Fruit fly (Drosophila melanogaster) whole organism, embryonic: ENCODE results near the gene dpy.
A peak's percentile ranks its signal among the peaks of the same experiment; 100 is the strongest.

Source experiments
- Atf-2 ChIP-seq: fragments of 200-800 bp; sonication (Bioruptor generic); optimal IDR thresholded peaks from 2 replicates; lab custom pipeline; 2016; ENCODE audit warnings: missing biosample characterization, missing genetic modification characterization
- CG10147 ChIP-seq: fragments of 200-800 bp; sonication (Bioruptor generic); optimal IDR thresholded peaks from 2 replicates; lab custom pipeline; 2019; ENCODE audit warnings: missing biosample characterization, mild to moderate bottlenecking, missing genetic modification characterization, moderate library complexity
- CG10209 ChIP-seq: fragments of 200-800 bp; sonication (Bioruptor generic); optimal IDR thresholded peaks from 3 replicates; lab custom pipeline; 2017; ENCODE audit warnings: missing biosample characterization, mild to moderate bottlenecking, missing genetic modification characterization, missing genetic modification reagents
- CG10267 ChIP-seq: fragments of 200-800 bp; sonication (Bioruptor generic); optimal IDR thresholded peaks from 2 replicates; lab custom pipeline; 2018; ENCODE audit warnings: missing biosample characterization, mild to moderate bottlenecking, missing genetic modification characterization, moderate library complexity
- CG10274 ChIP-seq: fragments of 200-800 bp; sonication (Bioruptor generic); optimal IDR thresholded peaks from 3 replicates; lab custom pipeline; 2017; ENCODE audit warnings: missing biosample characterization, mild to moderate bottlenecking, missing genetic modification characterization
- CG10959 ChIP-seq: fragments of 200-800 bp; sonication (Bioruptor generic); IDR thresholded peaks from 2 replicates; pipeline ENCODE4 v1.3.6; 2022; ENCODE audit warnings: missing biosample characterization, missing genetic modification characterization
- CG11695 ChIP-seq: fragments of 200-800 bp; sonication (Bioruptor generic); IDR thresholded peaks from 3 replicates; pipeline ENCODE4 v1.3.6; 2022; ENCODE audit warnings: missing biosample characterization, missing genetic modification characterization
- CG12769 ChIP-seq: fragments of 200-800 bp; sonication (Bioruptor generic); optimal IDR thresholded peaks from 2 replicates; lab custom pipeline; 2019; ENCODE audit warnings: missing biosample characterization, mild to moderate bottlenecking, missing genetic modification characterization, moderate library complexity
- CG14441 ChIP-seq: fragments of 200-800 bp; sonication (Bioruptor generic); IDR thresholded peaks from 2 replicates; pipeline ENCODE4 v1.3.6; 2022; ENCODE audit warnings: missing biosample characterization, missing genetic modification characterization
- CG32767 ChIP-seq: fragments of 200-800 bp; sonication (Bioruptor generic); IDR thresholded peaks from 2 replicates; pipeline ENCODE4 v1.3.6; 2022; ENCODE audit warnings: missing biosample characterization, missing genetic modification characterization
- CG33213 ChIP-seq: fragments of 200-800 bp; sonication (Bioruptor generic); optimal IDR thresholded peaks from 3 replicates; lab custom pipeline; 2016; ENCODE audit warnings: missing biosample characterization, missing genetic modification characterization
- CG3407 ChIP-seq: fragments of 200-800 bp; sonication (Bioruptor generic); optimal IDR thresholded peaks from 2 replicates; lab custom pipeline; 2018; ENCODE audit warnings: missing biosample characterization, mild to moderate bottlenecking, missing genetic modification characterization
- CG34224 ChIP-seq: fragments of 200-800 bp; sonication (Bioruptor generic); IDR thresholded peaks from 3 replicates; pipeline ENCODE4 v1.3.6; 2022; ENCODE audit warnings: missing biosample characterization, missing genetic modification characterization; ENCODE audit not compliant: partially characterized antibody
- CG4404 ChIP-seq: fragments of 200-800 bp; sonication (Bioruptor generic); IDR thresholded peaks from 2 replicates; pipeline ENCODE4 v1.3.6; 2022; ENCODE audit warnings: missing biosample characterization, missing genetic modification characterization
- CG4854 ChIP-seq: fragments of 200-800 bp; sonication (Bioruptor generic); optimal IDR thresholded peaks from 2 replicates; lab custom pipeline; 2016; ENCODE audit warnings: missing biosample characterization, missing genetic modification characterization, inconsistent platforms
- CG5180 ChIP-seq: fragments of 200-800 bp; sonication (Bioruptor generic); optimal IDR thresholded peaks from 3 replicates; lab custom pipeline; 2017; ENCODE audit warnings: missing biosample characterization, missing genetic modification characterization, mild to moderate bottlenecking, moderate library complexity, missing genetic modification reagents
- CG9215 ChIP-seq: fragments of 200-800 bp; sonication (Bioruptor generic); IDR thresholded peaks from 2 replicates; pipeline ENCODE4 v1.3.6; 2022; ENCODE audit warnings: missing biosample characterization, missing genetic modification characterization
- CG9609 ChIP-seq: fragments of 200-800 bp; sonication (Bioruptor generic); optimal IDR thresholded peaks from 3 replicates; lab custom pipeline; 2016; ENCODE audit warnings: missing biosample characterization, missing genetic modification characterization
- Chrac-16 ChIP-seq: fragments of 200-800 bp; sonication (Bioruptor generic); optimal IDR thresholded peaks from 3 replicates; lab custom pipeline; 2016; ENCODE audit warnings: missing biosample characterization, missing genetic modification characterization
- Doc3 ChIP-seq: fragments of 200-800 bp; sonication (Bioruptor generic); IDR thresholded peaks from 3 replicates; pipeline ENCODE4 v1.3.6; 2022; ENCODE audit warnings: missing biosample characterization, missing genetic modification characterization; ENCODE audit not compliant: partially characterized antibody
- Fer2 ChIP-seq: fragments of 200-800 bp; sonication (Bioruptor generic); optimal IDR thresholded peaks from 2 replicates; lab custom pipeline; 2018; ENCODE audit warnings: missing biosample characterization, mild to moderate bottlenecking, missing genetic modification characterization, moderate library complexity
- H2.0 ChIP-seq: fragments of 200-800 bp; sonication (Bioruptor generic); IDR thresholded peaks from 2 replicates; pipeline ENCODE4 v1.3.6; 2022; ENCODE audit warnings: missing biosample characterization, missing genetic modification characterization
- HLH4C ChIP-seq: fragments of 200-800 bp; sonication (Bioruptor generic); IDR thresholded peaks from 3 replicates; pipeline ENCODE4 v1.3.6; 2022; ENCODE audit warnings: missing biosample characterization, missing genetic modification characterization; ENCODE audit not compliant: partially characterized antibody
- Mad ChIP-seq: fragments of 200-800 bp; sonication (Bioruptor generic); optimal IDR thresholded peaks from 2 replicates; lab custom pipeline; 2016; ENCODE audit warnings: missing biosample characterization, missing genetic modification characterization
- Med ChIP-seq: fragments of 200-800 bp; sonication (Bioruptor generic); peaks from one replicate; lab custom pipeline; 2016; ENCODE audit warnings: missing biosample characterization, missing genetic modification characterization, mild to moderate bottlenecking, inconsistent platforms, moderate library complexity
- Opbp ChIP-seq: fragments of 200-800 bp; sonication (Bioruptor generic); IDR thresholded peaks from 3 replicates; pipeline ENCODE4 v1.3.6; 2022; ENCODE audit warnings: missing biosample characterization, missing genetic modification characterization; ENCODE audit not compliant: partially characterized antibody
- Rfx ChIP-seq: fragments of 200-800 bp; sonication (Bioruptor generic); IDR thresholded peaks from 2 replicates; pipeline ENCODE4 v1.3.6; 2022; ENCODE audit warnings: missing biosample characterization, missing genetic modification characterization
- YL-1 ChIP-seq: fragments of 200-800 bp; sonication (Bioruptor generic); optimal IDR thresholded peaks from 3 replicates; lab custom pipeline; 2017; ENCODE audit warnings: missing biosample characterization, mild to moderate bottlenecking, missing genetic modification characterization
- ara ChIP-seq: fragments of 200-800 bp; sonication (Bioruptor generic); IDR thresholded peaks from 2 replicates; pipeline ENCODE4 v1.3.6; 2022; ENCODE audit warnings: missing biosample characterization, missing genetic modification characterization
- cad ChIP-seq: fragments of >200 bp; optimal IDR thresholded peaks from 2 replicates; lab custom pipeline; 2017; ENCODE audit warnings: missing biosample characterization, missing genetic modification characterization
- cato ChIP-seq: fragments of 200-800 bp; sonication (Bioruptor generic); optimal IDR thresholded peaks from 2 replicates; lab custom pipeline; 2016; ENCODE audit warnings: missing biosample characterization, missing genetic modification characterization, borderline replicate concordance
- chinmo ChIP-seq: fragments of 200-800 bp; sonication (Bioruptor generic); IDR thresholded peaks from 4 replicates; pipeline ENCODE4 v1.3.6; 2022; ENCODE audit warnings: missing biosample characterization, missing genetic modification characterization; ENCODE audit not compliant: partially characterized antibody
- crc ChIP-seq: fragments of 200-800 bp; sonication (Bioruptor generic); optimal IDR thresholded peaks from 2 replicates; lab custom pipeline; 2016; ENCODE audit warnings: missing biosample characterization, missing genetic modification characterization
- dysf ChIP-seq: fragments of 200-800 bp; sonication (Bioruptor generic); IDR thresholded peaks from 3 replicates; pipeline ENCODE4 v1.3.6; 2022; ENCODE audit warnings: missing biosample characterization, missing genetic modification characterization
- eyg ChIP-seq: fragments of 200-800 bp; sonication (Bioruptor generic); optimal IDR thresholded peaks from 3 replicates; lab custom pipeline; 2016; ENCODE audit warnings: missing biosample characterization, missing genetic modification characterization
- fd102C ChIP-seq: fragments of 200-800 bp; sonication (Bioruptor generic); optimal IDR thresholded peaks from 2 replicates; lab custom pipeline; 2018; ENCODE audit warnings: missing biosample characterization, mild to moderate bottlenecking, missing genetic modification characterization, moderate library complexity
- fd64A ChIP-seq: fragments of 200-800 bp; sonication (Bioruptor generic); optimal IDR thresholded peaks from 3 replicates; lab custom pipeline; 2018; ENCODE audit warnings: missing biosample characterization, mild to moderate bottlenecking, missing genetic modification characterization
- gem ChIP-seq: fragments of 200-800 bp; sonication (Bioruptor generic); optimal IDR thresholded peaks from 2 replicates; lab custom pipeline; 2019; ENCODE audit warnings: missing biosample characterization, mild to moderate bottlenecking, missing genetic modification characterization, moderate library complexity
- grau ChIP-seq: fragments of 200-800 bp; optimal IDR thresholded peaks from 3 replicates; lab custom pipeline; 2019; ENCODE audit warnings: missing biosample characterization, mild to moderate bottlenecking, missing genetic modification characterization, moderate library complexity
- ind ChIP-seq: fragments of 200-800 bp; sonication (Bioruptor generic); optimal IDR thresholded peaks from 3 replicates; lab custom pipeline; 2016; ENCODE audit warnings: missing biosample characterization, missing genetic modification characterization
- lmd ChIP-seq: fragments of 200-800 bp; sonication (Bioruptor generic); IDR thresholded peaks from 2 replicates; pipeline ENCODE4 v1.3.6; 2022; ENCODE audit warnings: missing biosample characterization, missing genetic modification characterization
- luna ChIP-seq: fragments of 200-800 bp; sonication (Bioruptor generic); optimal IDR thresholded peaks from 2 replicates; lab custom pipeline; 2016; ENCODE audit warnings: missing biosample characterization, missing genetic modification characterization
- pros ChIP-seq: fragments of 200-800 bp; sonication (Bioruptor generic); optimal IDR thresholded peaks from 3 replicates; lab custom pipeline; 2019; ENCODE audit warnings: missing biosample characterization, mild to moderate bottlenecking, missing genetic modification characterization, moderate library complexity
- sens ChIP-seq: fragments of 200-800 bp; sonication (Bioruptor generic); peaks from one replicate; lab custom pipeline; 2016; ENCODE audit warnings: missing biosample characterization, missing genetic modification characterization
- sima ChIP-seq: fragments of 200-800 bp; sonication (Bioruptor generic); optimal IDR thresholded peaks from 2 replicates; lab custom pipeline; 2016; ENCODE audit warnings: missing biosample characterization, missing genetic modification characterization
- sob ChIP-seq: fragments of 200-800 bp; sonication (Bioruptor generic); IDR thresholded peaks from 2 replicates; pipeline ENCODE4 v1.3.6; 2022; ENCODE audit warnings: missing biosample characterization, missing genetic modification characterization
- ssp ChIP-seq: fragments of 200-800 bp; sonication (Bioruptor generic); IDR thresholded peaks from 2 replicates; pipeline ENCODE4 v1.3.6; 2022; ENCODE audit warnings: missing biosample characterization, missing genetic modification characterization
- tap ChIP-seq: fragments of 200-800 bp; optimal IDR thresholded peaks from 3 replicates; lab custom pipeline; 2019; ENCODE audit warnings: missing biosample characterization, mild to moderate bottlenecking, missing genetic modification characterization, moderate library complexity
- twi ChIP-seq: fragments of 200-800 bp; optimal IDR thresholded peaks from 2 replicates; lab custom pipeline; 2019; ENCODE audit warnings: missing biosample characterization, mild to moderate bottlenecking, missing genetic modification characterization, moderate library complexity
- wek ChIP-seq: fragments of 200-800 bp; sonication (Bioruptor generic); optimal IDR thresholded peaks from 3 replicates; lab custom pipeline; 2018; ENCODE audit warnings: missing biosample characterization, mild to moderate bottlenecking, missing genetic modification characterization, moderate library complexity
- zen2 ChIP-seq: fragments of 200-800 bp; sonication (Bioruptor generic); IDR thresholded peaks from 3 replicates; pipeline ENCODE4 v1.3.6; 2022; ENCODE audit warnings: missing biosample characterization, missing genetic modification characterization; ENCODE audit not compliant: partially characterized antibody

dpy gene

DNA sequence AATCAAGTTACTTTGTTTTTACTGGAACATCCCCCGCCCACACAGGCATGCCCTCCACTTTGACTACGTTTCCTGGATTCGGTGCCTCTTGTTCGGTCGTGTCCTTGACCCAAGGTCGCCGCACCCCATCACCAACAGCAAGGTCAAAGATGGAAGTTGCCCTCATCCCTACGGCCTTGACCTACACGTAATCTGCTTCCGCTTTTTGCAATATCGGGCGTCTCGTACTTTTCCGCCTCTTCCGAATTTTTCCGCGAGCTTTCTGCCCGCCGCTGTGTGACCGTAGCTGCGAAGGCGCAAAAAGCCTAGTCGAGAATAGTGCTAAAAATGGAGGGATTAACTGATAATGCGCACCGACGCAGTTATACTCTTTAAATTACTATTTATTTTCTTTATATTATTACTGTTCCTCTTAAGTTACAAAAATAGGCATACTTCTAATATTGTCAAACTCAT, 157.5 kb downstream of the dpy start, which contains the start of gene Gs1l (continued):
- TF ChIP-seq cato (no peak), Atf-2 (GFP tag; lab: Kevin White, UChicago) (no peak), eyg (GFP tag; lab: Kevin White, UChicago) (no peak), Med (peak; percentile 82), Rfx (GFP tag; lab: Robert Waterston, UW) (peak; percentile 71), CG4404 (GFP tag; lab: Robert Waterston, UW) (no peak), CG9215 (GFP tag; lab: Robert Waterston, UW) (no peak), grau (peak; percentile 33), dysf (GFP tag; lab: Robert Waterston, UW) (no peak; the same call in 2 of the 3 replicates), fd64A (GFP tag; lab: Kevin White, UChicago) (no peak), crc (GFP tag; lab: Kevin White, UChicago) (no peak), CG10147 (GFP tag; lab: Kevin White, UChicago) (peak; percentile 24), Opbp (GFP tag; lab: Robert Waterston, UW) (0 out of 3 replicates have a peak, but pooled peaks have one; percentile 11), CG33213 (GFP tag; lab: Kevin White, UChicago) (no peak), ssp (GFP tag; lab: Robert Waterston, UW) (no peak), CG10959 (no peak), CG12769 (tag; lab: Kevin White, UChicago) (no peak), cad (GFP tag; lab: Kevin White, UChicago) (no peak), CG3407 (no peak), chinmo (0 out of 4 replicates have a peak, but pooled peaks have one; percentile 5), CG10267 (tag; lab: Kevin White, UChicago) (peak; percentile 9), Fer2 (tag; lab: Kevin White, UChicago) (no peak), tap (tag; lab: Kevin White, UChicago) (no peak), CG10274 (no peak), CG11695 (GFP tag; lab: Robert Waterston, UW) (no peak), sob (GFP tag; lab: Robert Waterston, UW) (peak; percentile 38; the same call in 1 of the 2 replicates), fd102C (GFP tag; lab: Kevin White, UChicago) (no peak), pros (no peak), HLH4C (GFP tag; lab: Robert Waterston, UW) (no peak), luna (GFP tag; lab: Kevin White, UChicago) (no peak), CG9609 (GFP tag; lab: Kevin White, UChicago) (no peak), zen2 (no peak), CG4854 (GFP tag; lab: Kevin White, UChicago) (no peak), CG10209 (GFP tag; lab: Kevin White, UChicago) (no peak), gem (tag; lab: Kevin White, UChicago) (peak; percentile 37), YL-1 (GFP tag; lab: Kevin White, UChicago) (peak; percentile 18), sima (no peak), CG32767 (GFP tag; lab: Robert Waterston, UW) (no peak), twi (no peak), H2.0 (GFP tag; lab: Robert Waterston, UW) (no peak), CG14441 (no peak), Mad (GFP tag; lab: Kevin White, UChicago) (no peak), ara (GFP tag; lab: Robert Waterston, UW) (no peak), Doc3 (GFP tag; lab: Robert Waterston, UW) (no peak), sens (GFP tag; lab: Kevin White, UChicago) (peak; percentile 61), ind (GFP tag; lab: Kevin White, UChicago) (no peak), CG34224 (GFP tag; lab: Robert Waterston, UW) (no peak), Chrac-16 (no peak), lmd (GFP tag; lab: Robert Waterston, UW) (no peak; the same call in 1 of the 2 replicates), wek (GFP tag; lab: Kevin White, UChicago) (no peak), CG5180 (GFP tag; lab: Kevin White, UChicago) (no peak)
